Worm (Caenorhabditis elegans) whole organism, midembryonic: ENCODE measurements around the gene rgs-5.

Source experiments
- T22C8.4 ChIP-seq: fragments of 200-800 bp; sonication (Bioruptor generic); IDR thresholded peaks from 2 replicates; pipeline ENCODE4 v1.3.6; 2022; ENCODE audit warnings: missing genetic modification characterization, missing compliant biosample characterization
- cog-1 ChIP-seq: sonication (generic microtip); optimal IDR thresholded peaks from 2 replicates; lab custom pipeline; 2016; ENCODE audit warnings: missing genetic modification characterization, missing compliant biosample characterization
- flt-1 ChIP-seq: fragments of 200-800 bp; sonication (Bioruptor generic); IDR thresholded peaks from 2 replicates; pipeline ENCODE4 v1.3.6; 2022; ENCODE audit warnings: missing genetic modification characterization, missing compliant biosample characterization
- klf-2 ChIP-seq: fragments of 200-800 bp; sonication (Bioruptor generic); conservative IDR thresholded peaks from 2 replicates; pipeline ENCODE4 v1.3.6; 2022; ENCODE audit warnings: missing genetic modification reagents, missing genetic modification characterization, missing compliant biosample characterization
- med-1 ChIP-seq: sonication (generic microtip); optimal IDR thresholded peaks from 2 replicates; lab custom pipeline; 2017; ENCODE audit warnings: missing genetic modification characterization, mild to moderate bottlenecking, missing compliant biosample characterization, antibody characterized with exemption, missing genetic modification reagents; ENCODE audit not compliant: insufficient read depth
- ref-1 ChIP-seq: fragments of 200-800 bp; sonication (Bioruptor generic); conservative IDR thresholded peaks from 2 replicates; pipeline ENCODE4 v1.3.6; 2022; ENCODE audit warnings: missing genetic modification reagents, missing genetic modification characterization, missing compliant biosample characterization
- tab-1 ChIP-seq: fragments of 200-800 bp; sonication (Bioruptor generic); IDR thresholded peaks from 2 replicates; pipeline ENCODE4 v1.3.6; 2022; ENCODE audit warnings: missing genetic modification characterization, missing compliant biosample characterization
- ztf-23 ChIP-seq: fragments of 200-800 bp; sonication (Bioruptor generic); IDR thresholded peaks from 2 replicates; pipeline ENCODE4 v1.3.6; 2022; ENCODE audit warnings: missing genetic modification reagents, missing genetic modification characterization, missing compliant biosample characterization
- ztf-29 ChIP-seq: fragments of 200-800 bp; sonication (Bioruptor generic); IDR thresholded peaks from 2 replicates; pipeline ENCODE4 v1.3.6; 2022; ENCODE audit warnings: missing genetic modification reagents, missing genetic modification characterization, missing compliant biosample characterization

Gene rgs-5

ce11 chrIII:5719832-5720194 is 21.5 kb downstream of the rgs-5 start:
- TF ChIP-seq ref-1 (GFP tag; lab: Robert Waterston, UW) (no peak), ztf-29 (GFP tag; lab: Robert Waterston, UW) (no peak), ztf-23 (GFP tag; lab: Robert Waterston, UW) (no peak), med-1 (GFP tag; lab: Kevin White, UChicago) (no peak), T22C8.4 (GFP tag; lab: Robert Waterston, UW) (no peak), flt-1 (no peak), cog-1 (tag; lab: Kevin White, UChicago) (no peak), klf-2 (GFP tag; lab: Robert Waterston, UW) (no peak), tab-1 (GFP tag; lab: Robert Waterston, UW) (no peak)

ce11 chrIII:5720266-5721019 is 22.1 kb downstream of the rgs-5 start:
- peak; percentile 22; the same call in 1 of the 2 replicates for TF ChIP-seq flt-1
- TF ChIP-seq T22C8.4 (GFP tag; lab: Robert Waterston, UW): no peak

- TF ChIP-seq tab-1 (GFP tag; lab: Robert Waterston, UW) (no peak), cog-1 (tag; lab: Kevin White, UChicago) (no peak), med-1 (GFP tag; lab: Kevin White, UChicago) (no peak), T22C8.4 (GFP tag; lab: Robert Waterston, UW) (no peak), flt-1 (no peak), ref-1 (GFP tag; lab: Robert Waterston, UW) (no peak), klf-2 (GFP tag; lab: Robert Waterston, UW) (no peak), ztf-29 (GFP tag; lab: Robert Waterston, UW) (no peak), ztf-23 (GFP tag; lab: Robert Waterston, UW) (no peak)
Measured at ce11 chrIII:5721488-5721887, 23.1 kb downstream of the rgs-5 start.

- no peak for TF ChIP-seq tab-1 (GFP tag; lab: Robert Waterston, UW)
- TF ChIP-seq flt-1: peak; percentile 49; the same call in 1 of the 2 replicates
- TF ChIP-seq T22C8.4 (GFP tag; lab: Robert Waterston, UW): peak; percentile 18; the same call in 1 of the 2 replicates
Measured at ce11 chrIII:5721888-5722287, 23.5 kb downstream of the rgs-5 start.

DNA sequence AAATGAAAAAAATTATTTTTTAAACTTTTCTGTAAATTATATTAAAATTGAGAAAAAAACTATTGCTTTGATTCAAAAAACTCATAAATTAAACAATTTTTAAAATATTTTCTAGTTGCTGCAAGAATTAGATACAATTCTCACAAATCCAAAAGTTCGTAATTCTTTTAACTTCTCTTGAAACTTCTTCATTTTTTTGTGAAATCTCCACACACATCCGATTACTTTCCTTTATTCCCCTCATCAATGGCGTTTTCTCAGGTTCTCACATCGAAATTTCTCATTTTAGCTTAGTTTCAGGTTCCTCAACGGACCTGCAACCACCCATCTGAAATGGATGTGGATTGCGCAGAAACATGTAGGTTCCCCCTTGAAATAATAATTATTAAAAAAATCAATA is 24.2 kb downstream of the rgs-5 start, which contains the start of gene wrm-1:
TSS of gene wrm-1 (plus strand) at position 301 of the 400 bp plus-strand sequence.
- TF ChIP-seq med-1 (GFP tag; lab: Kevin White, UChicago) (no peak), ztf-23 (GFP tag; lab: Robert Waterston, UW) (no peak), ztf-29 (GFP tag; lab: Robert Waterston, UW) (no peak), T22C8.4 (GFP tag; lab: Robert Waterston, UW) (no peak), ref-1 (GFP tag; lab: Robert Waterston, UW) (no peak), tab-1 (GFP tag; lab: Robert Waterston, UW) (no peak), cog-1 (tag; lab: Kevin White, UChicago) (no peak), flt-1 (no peak), klf-2 (GFP tag; lab: Robert Waterston, UW) (no peak)

DNA sequence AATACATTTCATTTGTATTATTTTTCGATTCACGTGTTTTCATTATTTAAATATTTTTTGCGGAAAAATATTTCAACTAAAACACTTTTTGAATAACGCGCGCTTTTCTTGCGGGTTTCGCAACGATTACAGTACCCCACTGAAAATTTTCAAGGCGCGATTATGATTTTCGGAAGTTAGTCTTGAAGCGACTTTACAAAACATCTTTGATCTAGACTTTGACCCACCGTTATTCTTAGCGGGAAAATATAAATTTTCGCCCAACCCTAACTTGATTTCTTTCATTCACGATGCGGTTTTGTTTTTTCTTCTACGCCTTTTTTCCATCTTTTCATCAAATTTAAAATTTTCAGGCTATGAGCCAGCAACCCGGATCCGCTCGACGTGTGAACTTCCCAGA is 29.5 kb downstream of the rgs-5 start, which contains the start of gene egg-1:
TSS of gene egg-1 (plus strand) at position 354 of the 400 bp plus-strand sequence.
- TF ChIP-seq tab-1 (GFP tag; lab: Robert Waterston, UW) (no peak), ref-1 (GFP tag; lab: Robert Waterston, UW) (no peak), cog-1 (tag; lab: Kevin White, UChicago) (no peak), klf-2 (GFP tag; lab: Robert Waterston, UW) (no peak)

DNA sequence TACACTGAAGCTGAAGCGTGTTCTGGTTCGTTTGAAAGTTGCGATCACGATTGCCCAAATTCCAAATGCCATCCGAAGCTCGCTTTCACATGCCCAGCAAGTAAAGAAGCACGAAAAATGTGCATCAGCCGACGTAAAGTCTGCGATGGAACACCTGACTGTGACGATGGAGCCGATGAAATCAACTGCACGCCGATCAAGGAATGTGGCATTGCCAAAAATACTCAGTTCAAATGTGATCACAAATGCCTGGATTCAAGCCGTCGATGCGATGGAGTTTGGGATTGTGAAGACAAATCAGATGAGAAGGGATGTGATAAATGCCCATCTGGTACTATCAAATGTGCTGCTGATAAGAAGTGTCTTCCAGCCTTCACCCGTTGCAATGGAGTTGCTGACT is 31.0 kb downstream of the rgs-5 start:
- TF ChIP-seq ref-1 (GFP tag; lab: Robert Waterston, UW) (no peak), flt-1 (no peak), klf-2 (GFP tag; lab: Robert Waterston, UW) (no peak), tab-1 (GFP tag; lab: Robert Waterston, UW) (no peak), med-1 (GFP tag; lab: Kevin White, UChicago) (no peak), cog-1 (tag; lab: Kevin White, UChicago) (no peak), T22C8.4 (GFP tag; lab: Robert Waterston, UW) (no peak), ztf-29 (GFP tag; lab: Robert Waterston, UW) (no peak), ztf-23 (GFP tag; lab: Robert Waterston, UW) (no peak)

- TF ChIP-seq cog-1 (tag; lab: Kevin White, UChicago) (no peak), ztf-29 (GFP tag; lab: Robert Waterston, UW) (no peak), klf-2 (GFP tag; lab: Robert Waterston, UW) (no peak), med-1 (GFP tag; lab: Kevin White, UChicago) (no peak), ztf-23 (GFP tag; lab: Robert Waterston, UW) (no peak), tab-1 (GFP tag; lab: Robert Waterston, UW) (no peak), ref-1 (GFP tag; lab: Robert Waterston, UW) (no peak), T22C8.4 (GFP tag; lab: Robert Waterston, UW) (no peak), flt-1 (no peak)
Measured at ce11 chrIII:5730041-5730440, 31.7 kb downstream of the rgs-5 start.

DNA sequence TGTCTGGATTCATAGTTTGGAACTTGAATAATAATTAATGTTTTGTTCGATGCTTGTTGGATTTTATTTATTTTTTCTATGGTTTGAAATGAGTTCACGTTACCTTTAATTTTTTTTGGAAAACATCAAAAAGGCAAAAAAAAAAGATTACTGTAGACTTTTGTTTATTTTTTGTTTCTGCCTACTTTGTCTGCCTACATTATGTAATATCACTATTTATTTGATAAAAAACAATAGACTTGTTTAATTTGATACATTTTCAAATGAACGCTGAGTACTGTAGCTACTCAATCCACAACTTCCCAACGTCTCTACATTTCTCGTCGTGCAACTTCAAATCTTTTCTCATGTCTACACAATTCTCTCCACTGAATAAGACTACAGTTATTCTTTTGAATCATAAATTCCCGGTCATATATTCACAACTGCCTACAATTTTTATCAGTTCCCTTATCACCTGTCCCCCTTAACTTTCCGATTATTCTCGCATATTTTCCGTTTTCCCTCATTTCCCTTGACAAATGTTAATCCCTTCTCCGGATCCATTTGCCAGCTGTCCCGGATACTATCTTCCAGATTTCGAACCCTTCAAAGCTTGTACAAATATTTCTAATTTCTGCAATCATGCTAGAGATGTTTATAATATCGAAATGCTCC is 32.8 kb downstream of the rgs-5 start, which contains the start of the genes B0244.9 and B0244.7:
TSS of gene B0244.9 (minus strand) at position 51 of the 657 bp plus-strand sequence.
TSS of gene B0244.7 (plus strand) at position 522 of the 657 bp plus-strand sequence.
- TF ChIP-seq tab-1 (GFP tag; lab: Robert Waterston, UW): no peak
- no peak for TF ChIP-seq ref-1 (GFP tag; lab: Robert Waterston, UW)
- TF ChIP-seq med-1 (GFP tag; lab: Kevin White, UChicago): no peak
- no peak for TF ChIP-seq ztf-29 (GFP tag; lab: Robert Waterston, UW)
- no peak for TF ChIP-seq ztf-23 (GFP tag; lab: Robert Waterston, UW)
- no peak for TF ChIP-seq klf-2 (GFP tag; lab: Robert Waterston, UW)
- no peak for TF ChIP-seq T22C8.4 (GFP tag; lab: Robert Waterston, UW)
- TF ChIP-seq cog-1 (tag; lab: Kevin White, UChicago): no peak
- no peak for TF ChIP-seq flt-1
